Worm (Caenorhabditis elegans): ENCODE measurements around the gene dnj-7.

- no peak for TF ChIP-seq nhr-27 (tag; optimal IDR thresholded peaks at IDR 0.05)
- no peak for TF ChIP-seq F49E8.2 (tag; optimal IDR thresholded peaks at IDR 0.05; ENCODE audit: insufficient read depth)
- no peak for TF ChIP-seq hlh-12 (tag; optimal IDR thresholded peaks at IDR 0.05)
- no peak for TF ChIP-seq snpc-4 (GFP tag; optimal IDR thresholded peaks at IDR 0.05)
- no peak for TF ChIP-seq snpc-4 (tag; optimal IDR thresholded peaks at IDR 0.05)
- TF ChIP-seq akir-1 (GFP tag; optimal IDR thresholded peaks at IDR 0.05), result no peak
- no peak for TF ChIP-seq Y53F4B.3 (GFP tag; IDR thresholded peaks at IDR 0.05)
- TF ChIP-seq lin-35 (GFP tag; optimal IDR thresholded peaks at IDR 0.05), result no peak
- TF ChIP-seq unc-62 (GFP tag; optimal IDR thresholded peaks at IDR 0.05), result no peak
- no peak for TF ChIP-seq tbp1 (GFP tag; optimal IDR thresholded peaks at IDR 0.05)
- TF ChIP-seq K11D2.4 (GFP tag; IDR thresholded peaks at IDR 0.05), result no peak
These were observed 14.8 kb downstream of the dnj-7 start for ce11 chrX:7209151-7209550.
